Fruit fly (Drosophila melanogaster) whole organism, embryonic: ENCODE data around the gene Gr93a.

Source experiments
- BEAF-32 ChIP-seq: fragments of 200-800 bp; sonication (Bioruptor generic); optimal IDR thresholded peaks from 3 replicates; lab custom pipeline; 2017; ENCODE audit warnings: missing biosample characterization, missing genetic modification characterization, mild to moderate bottlenecking, moderate library complexity, missing genetic modification reagents
- CG10267 ChIP-seq: fragments of 200-800 bp; sonication (Bioruptor generic); optimal IDR thresholded peaks from 2 replicates; lab custom pipeline; 2018; ENCODE audit warnings: missing biosample characterization, mild to moderate bottlenecking, missing genetic modification characterization, moderate library complexity
- CG1233 ChIP-seq: fragments of 200-800 bp; sonication (Bioruptor generic); optimal IDR thresholded peaks from 4 replicates; lab custom pipeline; 2018; ENCODE audit warnings: missing biosample characterization, mild to moderate bottlenecking, missing genetic modification characterization
- CG12391 ChIP-seq: fragments of 200-800 bp; sonication (Bioruptor generic); optimal IDR thresholded peaks from 3 replicates; lab custom pipeline; 2018; ENCODE audit warnings: missing biosample characterization, mild to moderate bottlenecking, missing genetic modification characterization, moderate library complexity
- CG12942 ChIP-seq: fragments of 200-800 bp; sonication (Bioruptor generic); optimal IDR thresholded peaks from 3 replicates; lab custom pipeline; 2016; ENCODE audit warnings: missing biosample characterization, missing genetic modification characterization
- CG14014 ChIP-seq: fragments of 200-800 bp; sonication (Bioruptor generic); IDR thresholded peaks from 2 replicates; pipeline ENCODE4 v1.3.6; 2022; ENCODE audit warnings: missing biosample characterization, missing genetic modification characterization
- CG14965 ChIP-seq: fragments of 200-800 bp; sonication (Bioruptor generic); optimal IDR thresholded peaks from 2 replicates; lab custom pipeline; 2016; ENCODE audit warnings: missing biosample characterization, missing genetic modification characterization, borderline replicate concordance
- CG15073 ChIP-seq: fragments of 200-800 bp; sonication (Bioruptor generic); optimal IDR thresholded peaks from 2 replicates; lab custom pipeline; 2016; ENCODE audit warnings: missing biosample characterization, missing genetic modification characterization
- CG15696 ChIP-seq: fragments of 200-800 bp; sonication (Bioruptor generic); optimal IDR thresholded peaks from 2 replicates; lab custom pipeline; 2019; ENCODE audit warnings: missing biosample characterization, mild to moderate bottlenecking, missing genetic modification characterization, moderate library complexity
- CG17829 ChIP-seq: fragments of 200-800 bp; optimal IDR thresholded peaks from 2 replicates; lab custom pipeline; 2019; ENCODE audit warnings: missing biosample characterization, mild to moderate bottlenecking, missing genetic modification characterization, moderate library complexity
- CG18262 ChIP-seq: fragments of 200-800 bp; optimal IDR thresholded peaks from 3 replicates; lab custom pipeline; 2019; ENCODE audit warnings: missing biosample characterization, mild to moderate bottlenecking, missing genetic modification characterization, moderate library complexity
- CG2875 ChIP-seq: fragments of 200-800 bp; sonication (Bioruptor generic); optimal IDR thresholded peaks from 2 replicates; lab custom pipeline; 2017; ENCODE audit warnings: missing biosample characterization, mild to moderate bottlenecking, missing genetic modification characterization, missing genetic modification reagents
- CG30431 ChIP-seq: fragments of 200-800 bp; sonication (Bioruptor generic); optimal IDR thresholded peaks from 2 replicates; lab custom pipeline; 2017; ENCODE audit warnings: missing biosample characterization, missing genetic modification characterization
- CG3407 ChIP-seq: fragments of 200-800 bp; sonication (Bioruptor generic); optimal IDR thresholded peaks from 2 replicates; lab custom pipeline; 2018; ENCODE audit warnings: missing biosample characterization, mild to moderate bottlenecking, missing genetic modification characterization
- CG3838 ChIP-seq: fragments of 200-800 bp; sonication (Bioruptor generic); optimal IDR thresholded peaks from 3 replicates; lab custom pipeline; 2016; ENCODE audit warnings: missing biosample characterization, missing genetic modification characterization
- CG5953 ChIP-seq: fragments of 200-800 bp; sonication (Bioruptor generic); IDR thresholded peaks from 2 replicates; pipeline ENCODE4 v1.3.6; 2022; ENCODE audit warnings: missing biosample characterization, missing genetic modification characterization
- CG6654 ChIP-seq: fragments of 200-800 bp; sonication (Bioruptor generic); optimal IDR thresholded peaks from 2 replicates; lab custom pipeline; 2017; ENCODE audit warnings: missing biosample characterization, mild to moderate bottlenecking, missing genetic modification characterization
- CG6689 ChIP-seq: fragments of 200-800 bp; sonication (Bioruptor generic); IDR thresholded peaks from 2 replicates; pipeline ENCODE4 v1.3.6; 2022; ENCODE audit warnings: missing biosample characterization, missing genetic modification characterization
- CG8089 ChIP-seq: fragments of 200-800 bp; sonication (Bioruptor generic); optimal IDR thresholded peaks from 3 replicates; lab custom pipeline; 2016; ENCODE audit warnings: missing biosample characterization, missing genetic modification characterization
- CG9437 ChIP-seq: fragments of 200-800 bp; sonication (Bioruptor generic); optimal IDR thresholded peaks from 2 replicates; lab custom pipeline; 2018; ENCODE audit warnings: missing biosample characterization, mild to moderate bottlenecking, missing genetic modification characterization
- CHES-1-like ChIP-seq: fragments of 200-800 bp; sonication (Bioruptor generic); optimal IDR thresholded peaks from 2 replicates; lab custom pipeline; 2016; ENCODE audit warnings: missing biosample characterization, missing genetic modification characterization
- CoRest ChIP-seq: fragments of 200-800 bp; sonication (Bioruptor generic); optimal IDR thresholded peaks from 3 replicates; lab custom pipeline; 2018; ENCODE audit warnings: missing biosample characterization, mild to moderate bottlenecking, missing genetic modification characterization, moderate library complexity
- HmgD ChIP-seq: fragments of 200-800 bp; sonication (Bioruptor generic); optimal IDR thresholded peaks from 3 replicates; lab custom pipeline; 2016; ENCODE audit warnings: missing biosample characterization, missing genetic modification characterization
- Lhr ChIP-seq: fragments of 200-800 bp; sonication (Bioruptor generic); optimal IDR thresholded peaks from 3 replicates; lab custom pipeline; 2017; ENCODE audit warnings: mild to moderate bottlenecking, missing biosample characterization, missing genetic modification reagents, missing genetic modification characterization
- Max ChIP-seq: fragments of 200-800 bp; sonication (Bioruptor generic); optimal IDR thresholded peaks from 2 replicates; lab custom pipeline; 2016; ENCODE audit warnings: missing biosample characterization, mild to moderate bottlenecking, missing genetic modification characterization
- Mes4 ChIP-seq: fragments of 200-800 bp; sonication (Bioruptor generic); optimal IDR thresholded peaks from 2 replicates; lab custom pipeline; 2016; ENCODE audit warnings: missing biosample characterization, missing genetic modification characterization
- Optix ChIP-seq: fragments of 200-800 bp; sonication (Bioruptor generic); IDR thresholded peaks from 3 replicates; pipeline ENCODE4 v1.3.6; 2022; ENCODE audit warnings: missing biosample characterization, missing genetic modification characterization
- Sox100B ChIP-seq: fragments of 200-800 bp; sonication (Bioruptor generic); optimal IDR thresholded peaks from 3 replicates; lab custom pipeline; 2018; ENCODE audit warnings: missing biosample characterization, mild to moderate bottlenecking, missing genetic modification characterization
- Sry-β ChIP-seq: fragments of 200-800 bp; sonication (Bioruptor generic); optimal IDR thresholded peaks from 2 replicates; lab custom pipeline; 2018; ENCODE audit warnings: missing biosample characterization, mild to moderate bottlenecking, missing genetic modification characterization, moderate library complexity
- Trl ChIP-seq, 3 experiments: fragments of >200 bp in 2 of 3; fragments of 200-800 bp in 1 of 3; sonication (Bioruptor generic) in 1 of 3; optimal IDR thresholded peaks; 2 replicates in 1 of 3; 3 replicates in 2 of 3; lab custom pipeline; 2016 to 2017; ENCODE audit warnings: missing biosample characterization in 1 of 3, missing genetic modification characterization in 1 of 3
- Vsx1 ChIP-seq: fragments of 200-800 bp; sonication (Bioruptor generic); optimal IDR thresholded peaks from 2 replicates; lab custom pipeline; 2017; ENCODE audit warnings: missing biosample characterization, mild to moderate bottlenecking, missing genetic modification characterization, missing genetic modification reagents
- az2 ChIP-seq: fragments of 200-800 bp; sonication (Bioruptor generic); optimal IDR thresholded peaks from 3 replicates; lab custom pipeline; 2016; ENCODE audit warnings: missing biosample characterization, missing genetic modification characterization
- gem ChIP-seq: fragments of 200-800 bp; sonication (Bioruptor generic); optimal IDR thresholded peaks from 2 replicates; lab custom pipeline; 2019; ENCODE audit warnings: missing biosample characterization, mild to moderate bottlenecking, missing genetic modification characterization, moderate library complexity
- gfzf ChIP-seq: fragments of 200-800 bp; sonication (Bioruptor generic); optimal IDR thresholded peaks from 2 replicates; lab custom pipeline; 2016; ENCODE audit warnings: missing biosample characterization, mild to moderate bottlenecking, missing genetic modification characterization, moderate library complexity
- grau ChIP-seq: fragments of 200-800 bp; optimal IDR thresholded peaks from 3 replicates; lab custom pipeline; 2019; ENCODE audit warnings: missing biosample characterization, mild to moderate bottlenecking, missing genetic modification characterization, moderate library complexity
- inv ChIP-seq: fragments of 200-800 bp; sonication (Bioruptor generic); IDR thresholded peaks from 2 replicates; pipeline ENCODE4 v1.3.6; 2022; ENCODE audit warnings: missing biosample characterization, missing genetic modification characterization; ENCODE audit not compliant: partially characterized antibody
- kah ChIP-seq: fragments of 200-800 bp; sonication (Bioruptor generic); optimal IDR thresholded peaks from 2 replicates; lab custom pipeline; 2018; ENCODE audit warnings: missing biosample characterization, mild to moderate bottlenecking, missing genetic modification characterization
- lbe ChIP-seq: fragments of 200-800 bp; sonication (Bioruptor generic); optimal IDR thresholded peaks from 2 replicates; lab custom pipeline; 2016; ENCODE audit warnings: missing biosample characterization, mild to moderate bottlenecking, missing genetic modification characterization
- lmd ChIP-seq: fragments of 200-800 bp; sonication (Bioruptor generic); IDR thresholded peaks from 2 replicates; pipeline ENCODE4 v1.3.6; 2022; ENCODE audit warnings: missing biosample characterization, missing genetic modification characterization
- maf-S ChIP-seq: fragments of 200-800 bp; sonication (Bioruptor generic); optimal IDR thresholded peaks from 2 replicates; lab custom pipeline; 2016; ENCODE audit warnings: missing biosample characterization, missing genetic modification characterization
- pnt ChIP-seq: fragments of 200-800 bp; sonication (Bioruptor generic); optimal IDR thresholded peaks from 3 replicates; lab custom pipeline; 2016; ENCODE audit warnings: missing biosample characterization, missing genetic modification characterization
- prd ChIP-seq, 3 experiments: fragments of >200 bp in 2 of 3; fragments of 200-800 bp in 1 of 3; sonication (Bioruptor generic) in 1 of 3; optimal IDR thresholded peaks in 2 of 3; IDR thresholded peaks in 1 of 3; 2 replicates in 2 of 3; 3 replicates in 1 of 3; pipeline versions ENCODE4 v1.3.6 to Lab custom; 2017 to 2022; ENCODE audit warnings: missing biosample characterization in 1 of 3, missing genetic modification characterization in 1 of 3
- row ChIP-seq: fragments of 200-800 bp; sonication (Bioruptor generic); IDR thresholded peaks from 3 replicates; pipeline ENCODE4 v1.3.6; 2022; ENCODE audit warnings: missing biosample characterization, missing genetic modification characterization
- sima ChIP-seq: fragments of 200-800 bp; sonication (Bioruptor generic); optimal IDR thresholded peaks from 2 replicates; lab custom pipeline; 2016; ENCODE audit warnings: missing biosample characterization, missing genetic modification characterization
- ttk ChIP-seq: fragments of 200-800 bp; sonication (Bioruptor generic); IDR thresholded peaks from 2 replicates; pipeline ENCODE4 v2.1.2; 2022; ENCODE audit warnings: missing biosample characterization, missing genetic modification characterization
- twi ChIP-seq: fragments of 200-800 bp; optimal IDR thresholded peaks from 2 replicates; lab custom pipeline; 2019; ENCODE audit warnings: missing biosample characterization, mild to moderate bottlenecking, missing genetic modification characterization, moderate library complexity
- vvl ChIP-seq: fragments of 200-800 bp; sonication (Bioruptor generic); IDR thresholded peaks from 2 replicates; pipeline ENCODE4 v1.3.6; 2022; ENCODE audit warnings: missing biosample characterization, missing genetic modification characterization
- z ChIP-seq: fragments of 200-800 bp; sonication (Bioruptor generic); IDR thresholded peaks from 3 replicates; pipeline ENCODE4 v1.3.6; 2022; ENCODE audit warnings: missing biosample characterization, missing genetic modification characterization
- zen ChIP-seq: fragments of 200-800 bp; sonication (Bioruptor generic); optimal IDR thresholded peaks from 3 replicates; lab custom pipeline; 2018; ENCODE audit warnings: missing biosample characterization, mild to moderate bottlenecking, missing genetic modification characterization, moderate library complexity

The Gr93a gene

DNA sequence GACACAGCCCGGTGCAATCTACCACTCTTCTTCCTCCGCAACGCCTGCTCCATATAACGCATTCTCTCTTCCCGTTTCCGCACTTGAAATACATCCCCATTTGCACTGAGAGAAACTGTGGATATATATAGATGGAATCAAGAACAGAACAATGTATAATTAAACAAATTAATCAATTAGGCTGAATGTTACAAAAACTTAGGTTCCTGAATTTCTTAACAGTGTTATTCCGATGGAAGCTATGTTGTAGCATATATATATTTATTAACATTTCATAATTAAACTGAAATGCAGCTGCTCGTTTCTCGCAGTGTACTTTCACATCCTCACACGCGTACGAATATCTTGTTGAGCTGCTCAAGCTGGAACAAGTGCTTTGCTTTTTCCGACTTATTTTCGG lies 27.2 kb downstream of the Gr93a start (continued):
- TF ChIP-seq pnt (GFP tag; lab: Kevin White, UChicago) (peak; percentile 4), CG17829 (tag; lab: Kevin White, UChicago) (peak; percentile 79), grau (tag; lab: Kevin White, UChicago) (peak; percentile 57), CG6654 (GFP tag; lab: Kevin White, UChicago) (no peak), CG6689 (peak; percentile 48), Lhr (GFP tag; lab: Kevin White, UChicago) (peak; percentile 8), CG18262 (tag; lab: Kevin White, UChicago) (peak; percentile 80), z (no peak), zen (peak; percentile 47), Sry-β (GFP tag; lab: Kevin White, UChicago) (no peak), twi (peak; percentile 24), Optix (GFP tag; lab: Robert Waterston, UW) (no peak), kah (GFP tag; lab: Kevin White, UChicago) (no peak), CG2875 (GFP tag; lab: Kevin White, UChicago) (peak; percentile 16), CG1233 (no peak), CG3838 (GFP tag; lab: Kevin White, UChicago) (no peak), Mes4 (GFP tag; lab: Kevin White, UChicago) (no peak), CHES-1-like (GFP tag; lab: Kevin White, UChicago) (no peak), az2 (GFP tag; lab: Kevin White, UChicago) (peak; percentile 60), CG12942 (GFP tag; lab: Kevin White, UChicago) (peak; percentile 23), CG10267 (tag; lab: Kevin White, UChicago) (peak; percentile 47), row (GFP tag; lab: Robert Waterston, UW) (peak; percentile 64), inv (GFP tag; lab: Robert Waterston, UW) (no peak), prd (optimal IDR thresholded peaks at IDR 0.05; lab: Kevin White, UChicago) (no peak), prd (GFP tag; IDR thresholded peaks at IDR 0.05; lab: Robert Waterston, UW) (peak; percentile 68), CoRest (peak; percentile 52), CG9437 (GFP tag; lab: Kevin White, UChicago) (peak; percentile 40), CG8089 (no peak), CG14965 (GFP tag; lab: Kevin White, UChicago) (no peak), Sox100B (GFP tag; lab: Kevin White, UChicago) (peak; percentile 38), CG3407 (GFP tag; lab: Kevin White, UChicago) (peak; percentile 5), lbe (GFP tag; lab: Kevin White, UChicago) (peak; percentile 87), CG15696 (tag; lab: Kevin White, UChicago) (peak; percentile 62), CG12391 (peak; percentile 61)

DNA sequence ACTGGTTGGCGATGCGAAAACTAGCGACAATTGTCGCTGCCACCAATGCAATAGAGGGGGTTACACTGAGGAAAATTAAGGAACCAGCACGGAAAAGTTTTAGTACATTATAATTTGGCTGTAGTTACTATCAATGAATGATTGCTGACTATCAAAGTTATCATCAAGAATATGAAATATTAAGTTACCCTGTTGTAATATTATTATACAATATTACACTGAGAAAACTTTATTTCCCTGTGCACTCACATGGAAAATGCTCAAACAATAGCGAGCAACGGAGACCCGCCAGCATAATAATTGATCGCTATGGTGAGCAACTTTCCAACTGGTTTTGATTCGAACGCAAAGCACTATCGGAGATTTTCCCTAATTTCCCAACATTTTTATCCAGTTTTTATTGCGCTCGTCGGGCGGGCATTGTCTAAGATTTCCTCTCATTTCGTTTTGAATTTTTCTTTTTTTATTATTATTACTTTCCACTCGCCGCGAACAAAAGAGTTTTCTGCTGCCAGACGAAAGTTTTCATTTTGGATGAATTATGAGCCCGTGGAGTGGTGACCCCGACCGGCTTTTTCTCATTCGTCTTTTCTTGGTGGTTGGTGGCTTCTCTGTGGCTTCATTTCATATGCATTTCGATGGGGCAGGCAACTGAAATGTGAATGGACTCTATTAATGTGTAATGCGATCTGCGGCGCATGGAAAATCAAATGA lies 30.0 kb downstream of the Gr93a start:
- TF ChIP-seq HmgD = no peak
- peak; percentile 76 for TF ChIP-seq ttk
- TF ChIP-seq inv (GFP tag; lab: Robert Waterston, UW) = no peak
- TF ChIP-seq CG5953 = peak; percentile 87
- TF ChIP-seq Trl (optimal IDR thresholded peaks at IDR 0.05; lab: Kevin White, UChicago) = no peak
- TF ChIP-seq Trl (GFP tag; optimal IDR thresholded peaks at IDR 0.05; lab: Kevin White, UChicago) = peak; percentile 58
- TF ChIP-seq Optix (GFP tag; lab: Robert Waterston, UW) = peak; percentile 56; the same call in 2 of the 3 replicates
- TF ChIP-seq sima (GFP tag; lab: Kevin White, UChicago) = no peak
- peak; percentile 90 for TF ChIP-seq vvl (GFP tag; lab: Robert Waterston, UW)
- TF ChIP-seq CG30431 (GFP tag; lab: Kevin White, UChicago) = peak; percentile 57
- peak; percentile 59; the same call in 1 of the 2 replicates for TF ChIP-seq CG14014
- peak; percentile 38 for TF ChIP-seq Vsx1 (GFP tag; lab: Kevin White, UChicago)
- TF ChIP-seq gem (tag; lab: Kevin White, UChicago) = peak; percentile 95
- TF ChIP-seq lmd (GFP tag; lab: Robert Waterston, UW) = peak; percentile 72
- peak; percentile 42 for TF ChIP-seq maf-S (GFP tag; lab: Kevin White, UChicago)
- no peak for TF ChIP-seq gfzf (GFP tag; lab: Kevin White, UChicago)
- no peak for TF ChIP-seq CG15073 (GFP tag; lab: Kevin White, UChicago)
- TF ChIP-seq BEAF-32 (GFP tag; lab: Kevin White, UChicago) = no peak
- peak; percentile 39 for TF ChIP-seq Max (GFP tag; lab: Kevin White, UChicago)
